Fruit fly (Drosophila melanogaster) whole organism, adult: ENCODE data around the gene MYPT-75D.

ENCODE experiments used
- CG11617 ChIP-seq: fragments of 200-800 bp; sonication (Bioruptor generic); optimal IDR thresholded peaks from 2 replicates; lab custom pipeline; 2017; ENCODE audit warnings: mild to moderate bottlenecking, missing biosample characterization, missing genetic modification reagents, missing genetic modification characterization
- CG12768 ChIP-seq: fragments of 200-800 bp; sonication (Bioruptor generic); optimal IDR thresholded peaks from 2 replicates; lab custom pipeline; 2017; ENCODE audit warnings: missing biosample characterization, missing genetic modification characterization, mild to moderate bottlenecking, moderate library complexity, missing genetic modification reagents
- CG1620 ChIP-seq: fragments of 200-800 bp; sonication (Bioruptor generic); optimal IDR thresholded peaks from 2 replicates; lab custom pipeline; 2016; ENCODE audit warnings: missing biosample characterization, missing genetic modification characterization
- cic ChIP-seq: fragments of 200-800 bp; sonication (Bioruptor generic); optimal IDR thresholded peaks from 2 replicates; lab custom pipeline; 2017; ENCODE audit warnings: missing biosample characterization, mild to moderate bottlenecking, missing genetic modification characterization, moderate library complexity
- cnc ChIP-seq, 2 experiments: fragments of >200 bp; optimal IDR thresholded peaks; 2 replicates each; lab custom pipeline; 2017

DNA sequence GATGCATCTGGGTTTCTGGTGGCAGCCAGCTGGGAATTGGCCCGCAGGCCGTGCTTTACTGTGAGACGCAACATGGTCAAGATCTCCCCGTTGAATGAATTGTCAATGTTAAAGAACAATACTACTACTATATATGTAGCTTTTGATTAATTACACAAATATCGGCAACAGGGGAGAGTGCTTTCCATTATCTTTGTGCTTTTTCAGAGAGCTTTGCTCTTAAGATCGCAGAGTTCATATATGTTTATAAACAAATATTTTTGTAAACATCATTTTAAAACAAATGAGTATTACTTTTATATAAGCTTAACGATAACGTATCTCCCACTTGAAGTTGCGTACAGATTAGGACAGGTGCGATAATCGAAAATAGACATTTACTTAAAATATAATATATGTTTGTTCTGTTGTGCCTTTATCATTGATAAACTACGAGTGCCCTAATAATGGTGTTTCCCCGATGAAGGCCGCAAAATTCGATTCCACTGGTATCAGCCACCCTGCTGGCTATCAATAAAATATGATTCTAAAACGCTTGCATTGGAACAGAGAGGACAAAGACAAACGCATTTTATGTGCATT is 60.6 kb downstream of the MYPT-75D start, which contains the start of gene Cyp12c1:
- TF ChIP-seq CG1620 (GFP tag; lab: Kevin White, UChicago) (no peak), cic (peak; percentile 78), CG11617 (GFP tag; lab: Kevin White, UChicago) (no peak), cnc (optimal IDR thresholded peaks at IDR 0.05; lab: Kevin White, UChicago) (no peak), CG12768 (GFP tag; lab: Kevin White, UChicago) (no peak)
